Fruit fly (Drosophila melanogaster) whole organism, embryonic: ENCODE data around the gene CG4733.

Experiments used
- Atf-2 ChIP-seq: fragments of 200-800 bp; sonication (Bioruptor generic); optimal IDR thresholded peaks from 2 replicates; lab custom pipeline; 2016; ENCODE audit warnings: missing biosample characterization, missing genetic modification characterization
- CG10147 ChIP-seq: fragments of 200-800 bp; sonication (Bioruptor generic); optimal IDR thresholded peaks from 2 replicates; lab custom pipeline; 2019; ENCODE audit warnings: missing biosample characterization, mild to moderate bottlenecking, missing genetic modification characterization, moderate library complexity
- CG10274 ChIP-seq: fragments of 200-800 bp; sonication (Bioruptor generic); optimal IDR thresholded peaks from 3 replicates; lab custom pipeline; 2017; ENCODE audit warnings: missing biosample characterization, mild to moderate bottlenecking, missing genetic modification characterization
- CG11398 ChIP-seq: fragments of 200-800 bp; sonication (Bioruptor generic); optimal IDR thresholded peaks from 2 replicates; lab custom pipeline; 2016; ENCODE audit warnings: missing biosample characterization, missing genetic modification characterization
- CG12744 ChIP-seq: fragments of 200-800 bp; sonication (Bioruptor generic); optimal IDR thresholded peaks from 2 replicates; lab custom pipeline; 2016; ENCODE audit warnings: missing biosample characterization, missing genetic modification characterization
- CG14860 ChIP-seq: fragments of 200-800 bp; sonication (Bioruptor generic); IDR thresholded peaks from 3 replicates; pipeline ENCODE4 v1.3.6; 2022; ENCODE audit warnings: missing biosample characterization, missing genetic modification characterization; ENCODE audit not compliant: partially characterized antibody
- CG17186 ChIP-seq: fragments of 200-800 bp; sonication (Bioruptor generic); optimal IDR thresholded peaks from 3 replicates; lab custom pipeline; 2017; ENCODE audit warnings: missing biosample characterization, missing genetic modification reagents, missing genetic modification characterization
- CG17829 ChIP-seq: fragments of 200-800 bp; optimal IDR thresholded peaks from 2 replicates; lab custom pipeline; 2019; ENCODE audit warnings: missing biosample characterization, mild to moderate bottlenecking, missing genetic modification characterization, moderate library complexity
- CG18262 ChIP-seq: fragments of 200-800 bp; optimal IDR thresholded peaks from 3 replicates; lab custom pipeline; 2019; ENCODE audit warnings: missing biosample characterization, mild to moderate bottlenecking, missing genetic modification characterization, moderate library complexity
- CG2199 ChIP-seq: fragments of 200-800 bp; sonication (Bioruptor generic); IDR thresholded peaks from 3 replicates; pipeline ENCODE4 v1.3.6; 2022; ENCODE audit warnings: missing biosample characterization, missing genetic modification characterization
- CG2712 ChIP-seq: fragments of 200-800 bp; optimal IDR thresholded peaks from 3 replicates; lab custom pipeline; 2019; ENCODE audit warnings: missing biosample characterization, mild to moderate bottlenecking, missing genetic modification characterization, moderate library complexity
- CG31388 ChIP-seq: fragments of 200-800 bp; sonication (Bioruptor generic); optimal IDR thresholded peaks from 2 replicates; lab custom pipeline; 2016; ENCODE audit warnings: missing biosample characterization, missing genetic modification characterization
- CG3281 ChIP-seq: fragments of 200-800 bp; sonication (Bioruptor generic); optimal IDR thresholded peaks from 3 replicates; lab custom pipeline; 2017; ENCODE audit warnings: missing biosample characterization, mild to moderate bottlenecking, missing genetic modification characterization
- CG34224 ChIP-seq: fragments of 200-800 bp; sonication (Bioruptor generic); IDR thresholded peaks from 3 replicates; pipeline ENCODE4 v1.3.6; 2022; ENCODE audit warnings: missing biosample characterization, missing genetic modification characterization; ENCODE audit not compliant: partially characterized antibody
- CG3995 ChIP-seq: fragments of 200-800 bp; sonication (Bioruptor generic); optimal IDR thresholded peaks from 3 replicates; lab custom pipeline; 2016; ENCODE audit warnings: missing biosample characterization, missing genetic modification characterization
- CG4617 ChIP-seq: fragments of 200-800 bp; sonication (Bioruptor generic); optimal IDR thresholded peaks from 3 replicates; lab custom pipeline; 2016; ENCODE audit warnings: missing biosample characterization, missing genetic modification characterization, borderline replicate concordance
- Chrac-16 ChIP-seq: fragments of 200-800 bp; sonication (Bioruptor generic); optimal IDR thresholded peaks from 3 replicates; lab custom pipeline; 2016; ENCODE audit warnings: missing biosample characterization, missing genetic modification characterization
- Deaf1 ChIP-seq: fragments of 200-800 bp; optimal IDR thresholded peaks from 3 replicates; lab custom pipeline; 2019; ENCODE audit warnings: missing biosample characterization, mild to moderate bottlenecking, missing genetic modification characterization, moderate library complexity
- Doc2 ChIP-seq: fragments of 200-800 bp; sonication (Bioruptor generic); IDR thresholded peaks from 2 replicates; pipeline ENCODE4 v1.3.6; 2022; ENCODE audit warnings: missing biosample characterization, missing genetic modification characterization
- E2f2 ChIP-seq: fragments of 200-800 bp; sonication (Bioruptor generic); IDR thresholded peaks from 2 replicates; pipeline ENCODE4 v1.3.6; 2022; ENCODE audit warnings: missing biosample characterization, missing genetic modification characterization
- Elba2 ChIP-seq: fragments of 200-800 bp; sonication (Bioruptor generic); optimal IDR thresholded peaks from 3 replicates; lab custom pipeline; 2016; ENCODE audit warnings: missing biosample characterization, missing genetic modification characterization
- GATAe ChIP-seq: fragments of 200-800 bp; sonication (Bioruptor generic); conservative IDR thresholded peaks from 2 replicates; pipeline ENCODE4 v1.3.6; 2022; ENCODE audit warnings: missing biosample characterization, missing genetic modification characterization
- H15 ChIP-seq: fragments of 200-800 bp; sonication (Bioruptor generic); IDR thresholded peaks from 3 replicates; pipeline ENCODE4 v1.3.6; 2022; ENCODE audit warnings: missing biosample characterization, missing genetic modification characterization
- Jarid2 ChIP-seq: fragments of 200-800 bp; sonication (Bioruptor generic); optimal IDR thresholded peaks from 3 replicates; lab custom pipeline; 2017; ENCODE audit warnings: mild to moderate bottlenecking, missing biosample characterization, missing genetic modification reagents, missing genetic modification characterization
- Med ChIP-seq: fragments of 200-800 bp; sonication (Bioruptor generic); peaks from one replicate; lab custom pipeline; 2016; ENCODE audit warnings: missing biosample characterization, missing genetic modification characterization, mild to moderate bottlenecking, inconsistent platforms, moderate library complexity
- Oli ChIP-seq: fragments of 200-800 bp; sonication (Bioruptor generic); optimal IDR thresholded peaks from 2 replicates; lab custom pipeline; 2018; ENCODE audit warnings: missing biosample characterization, mild to moderate bottlenecking, missing genetic modification characterization, moderate library complexity
- Ssrp ChIP-seq: fragments of 200-800 bp; sonication (Bioruptor generic); optimal IDR thresholded peaks from 2 replicates; lab custom pipeline; 2018; ENCODE audit warnings: missing biosample characterization, mild to moderate bottlenecking, missing genetic modification characterization, moderate library complexity
- TFAM ChIP-seq: fragments of 200-800 bp; sonication (Bioruptor generic); optimal IDR thresholded peaks from 2 replicates; lab custom pipeline; 2017; ENCODE audit warnings: missing biosample characterization, missing genetic modification characterization, inconsistent platforms
- abd-A ChIP-seq: fragments of 200-800 bp; sonication (Bioruptor generic); optimal IDR thresholded peaks from 3 replicates; lab custom pipeline; 2019; ENCODE audit warnings: missing biosample characterization, mild to moderate bottlenecking, missing genetic modification characterization, moderate library complexity
- ash1 ChIP-seq: fragments of 200-800 bp; sonication (Bioruptor generic); optimal IDR thresholded peaks from 2 replicates; lab custom pipeline; 2018; ENCODE audit warnings: missing biosample characterization, mild to moderate bottlenecking, missing genetic modification characterization
- bcd ChIP-seq: fragments of 200-800 bp; sonication (Bioruptor generic); optimal IDR thresholded peaks from 2 replicates; lab custom pipeline; 2017; ENCODE audit warnings: missing biosample characterization, mild to moderate bottlenecking, missing genetic modification characterization
- cad ChIP-seq: fragments of >200 bp; optimal IDR thresholded peaks from 2 replicates; lab custom pipeline; 2017; ENCODE audit warnings: missing biosample characterization, missing genetic modification characterization
- cas ChIP-seq: fragments of 200-800 bp; sonication (Bioruptor generic); IDR thresholded peaks from 2 replicates; pipeline ENCODE4 v1.3.6; 2022; ENCODE audit warnings: missing biosample characterization, missing genetic modification characterization
- caup ChIP-seq: fragments of 200-800 bp; sonication (Bioruptor generic); optimal IDR thresholded peaks from 3 replicates; lab custom pipeline; 2017; ENCODE audit warnings: missing biosample characterization, mild to moderate bottlenecking, missing genetic modification characterization, moderate library complexity; ENCODE audit not compliant: severe bottlenecking
- chif ChIP-seq, 2 experiments: fragments of 200-800 bp; sonication (Bioruptor generic); optimal IDR thresholded peaks; 3 replicates each; lab custom pipeline; 2016; ENCODE audit warnings: missing biosample characterization in 2 of 2, missing genetic modification characterization in 2 of 2
- corto ChIP-seq: fragments of 200-800 bp; sonication (Bioruptor generic); optimal IDR thresholded peaks from 2 replicates; lab custom pipeline; 2016; ENCODE audit warnings: missing biosample characterization, mild to moderate bottlenecking, missing genetic modification characterization, moderate library complexity
- crc ChIP-seq: fragments of 200-800 bp; sonication (Bioruptor generic); optimal IDR thresholded peaks from 2 replicates; lab custom pipeline; 2016; ENCODE audit warnings: missing biosample characterization, missing genetic modification characterization
- dimm ChIP-seq: fragments of 200-800 bp; sonication (Bioruptor generic); IDR thresholded peaks from 2 replicates; pipeline ENCODE4 v1.3.6; 2022; ENCODE audit warnings: missing biosample characterization, missing genetic modification characterization
- disco-r ChIP-seq: fragments of 200-800 bp; sonication (Bioruptor generic); optimal IDR thresholded peaks from 2 replicates; lab custom pipeline; 2016; ENCODE audit warnings: missing biosample characterization, missing genetic modification characterization
- knrl ChIP-seq: fragments of 200-800 bp; sonication (Bioruptor generic); IDR thresholded peaks from 3 replicates; pipeline ENCODE4 v1.3.6; 2022; ENCODE audit warnings: missing biosample characterization, missing genetic modification characterization; ENCODE audit not compliant: partially characterized antibody
- nerfin-1 ChIP-seq: fragments of 200-800 bp; sonication (Bioruptor generic); optimal IDR thresholded peaks from 3 replicates; lab custom pipeline; 2019; ENCODE audit warnings: missing biosample characterization, mild to moderate bottlenecking, missing genetic modification characterization, moderate library complexity
- p53 ChIP-seq: fragments of 200-800 bp; sonication (Bioruptor generic); optimal IDR thresholded peaks from 2 replicates; lab custom pipeline; 2016; ENCODE audit warnings: missing biosample characterization, missing genetic modification characterization
- pzg ChIP-seq: fragments of 200-800 bp; sonication (Bioruptor generic); optimal IDR thresholded peaks from 3 replicates; lab custom pipeline; 2018; ENCODE audit warnings: missing biosample characterization, mild to moderate bottlenecking, missing genetic modification characterization, moderate library complexity
- sc ChIP-seq, 3 experiments: fragments of >200 bp in 2 of 3; fragments of 200-800 bp in 1 of 3; sonication (Bioruptor generic) in 1 of 3; optimal IDR thresholded peaks; 2 replicates in 2 of 3; 3 replicates in 1 of 3; lab custom pipeline; 2017; ENCODE audit warnings: mild to moderate bottlenecking in 1 of 3, missing biosample characterization in 1 of 3, missing genetic modification characterization in 1 of 3, missing genetic modification reagents in 1 of 3
- shn ChIP-seq: fragments of 200-800 bp; sonication (Bioruptor generic); optimal IDR thresholded peaks from 3 replicates; lab custom pipeline; 2016; ENCODE audit warnings: missing biosample characterization, missing genetic modification characterization
- tgo ChIP-seq: fragments of 200-800 bp; sonication (Bioruptor generic); IDR thresholded peaks from 3 replicates; pipeline ENCODE4 v1.3.6; 2022; ENCODE audit warnings: missing biosample characterization, missing genetic modification characterization
- unc-4 ChIP-seq: fragments of 200-800 bp; sonication (Bioruptor generic); IDR thresholded peaks from 2 replicates; pipeline ENCODE4 v1.3.6; 2022; ENCODE audit warnings: missing biosample characterization, missing genetic modification characterization; ENCODE audit not compliant: partially characterized antibody
- vvl ChIP-seq: fragments of 200-800 bp; sonication (Bioruptor generic); IDR thresholded peaks from 2 replicates; pipeline ENCODE4 v1.3.6; 2022; ENCODE audit warnings: missing biosample characterization, missing genetic modification characterization
- zfh1 ChIP-seq: fragments of 200-800 bp; sonication (Bioruptor generic); IDR thresholded peaks from 3 replicates; pipeline ENCODE4 v1.3.6; 2022; ENCODE audit warnings: missing biosample characterization, missing genetic modification characterization

The CG4733 gene

DNA sequence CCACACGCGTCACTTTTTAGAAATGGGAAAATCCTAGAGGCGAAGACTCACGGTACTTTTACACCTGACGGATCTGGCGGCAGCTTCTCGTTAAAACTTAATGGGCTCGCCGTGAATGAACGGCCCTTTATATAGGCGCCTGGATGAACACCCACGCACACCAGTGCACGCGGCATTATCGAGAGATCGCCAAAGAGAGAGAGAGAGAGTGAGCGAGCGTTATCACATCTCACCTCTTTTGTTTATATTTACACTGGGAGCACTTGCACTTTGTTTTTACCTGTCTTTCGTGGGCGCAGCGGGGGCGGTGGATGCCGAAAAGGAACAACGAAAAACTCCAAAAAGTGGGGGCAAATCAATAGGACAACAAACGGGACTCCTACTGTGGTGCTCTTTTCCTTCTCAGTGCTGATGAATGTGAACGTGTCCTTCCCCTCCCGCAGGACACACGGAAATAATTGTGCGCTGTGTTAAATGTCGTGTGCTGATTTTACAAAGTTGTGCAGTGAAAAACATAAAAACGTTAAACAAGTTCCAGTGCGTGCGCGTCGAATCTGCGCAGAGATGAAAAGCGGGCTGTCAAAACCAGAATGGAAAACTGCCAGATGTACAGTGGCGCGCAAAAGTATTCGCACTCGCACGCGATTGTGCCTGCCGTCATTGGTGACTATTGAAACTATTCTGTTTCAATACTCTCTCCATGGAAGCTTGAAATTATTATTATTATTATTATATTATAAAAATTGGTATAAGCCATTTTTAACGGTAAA is 15.2 kb upstream of the CG4733 start, which contains the start of gene Mrp5 (continued):
- no peak for TF ChIP-seq cas (GFP tag; lab: Robert Waterston, UW)
- TF ChIP-seq bcd (GFP tag; lab: Kevin White, UChicago), result peak; percentile 15
- no peak for TF ChIP-seq nerfin-1 (tag; lab: Kevin White, UChicago)
- TF ChIP-seq Deaf1, result no peak
- no peak for TF ChIP-seq TFAM (GFP tag; lab: Kevin White, UChicago)
- no peak for TF ChIP-seq CG2199
- TF ChIP-seq Med (GFP tag; lab: Kevin White, UChicago), result peak; percentile 32
- no peak; the same call in 1 of the 2 replicates for TF ChIP-seq vvl (GFP tag; lab: Robert Waterston, UW)
- TF ChIP-seq CG4617 (GFP tag; lab: Kevin White, UChicago), result no peak
- TF ChIP-seq chif (GFP tag; optimal IDR thresholded peaks at IDR 0.05; lab: Kevin White, UChicago), result no peak
- no peak for TF ChIP-seq CG11398
- TF ChIP-seq Doc2, result no peak
- peak; percentile 63 for TF ChIP-seq tgo (GFP tag; lab: Robert Waterston, UW)
- no peak for TF ChIP-seq CG14860
- peak; percentile 31 for TF ChIP-seq CG18262
- no peak for TF ChIP-seq knrl (GFP tag; lab: Robert Waterston, UW)
- TF ChIP-seq CG10274, result no peak
- TF ChIP-seq p53 (GFP tag; lab: Kevin White, UChicago), result no peak
- TF ChIP-seq ash1 (GFP tag; lab: Kevin White, UChicago), result no peak
- no peak for TF ChIP-seq unc-4 (GFP tag; lab: Robert Waterston, UW)
- TF ChIP-seq GATAe (GFP tag; lab: Robert Waterston, UW), result no peak
- TF ChIP-seq caup, result peak; percentile 13
- TF ChIP-seq Jarid2 (GFP tag; lab: Kevin White, UChicago), result peak; percentile 52
- peak; percentile 11 for TF ChIP-seq CG17186 (GFP tag; lab: Kevin White, UChicago)
- no peak for TF ChIP-seq disco-r (GFP tag; lab: Kevin White, UChicago)
- no peak for TF ChIP-seq crc (GFP tag; lab: Kevin White, UChicago)
- no peak for TF ChIP-seq shn (GFP tag; lab: Kevin White, UChicago)
- TF ChIP-seq CG2712 (tag; lab: Kevin White, UChicago), result no peak
- no peak for TF ChIP-seq Elba2 (GFP tag; lab: Kevin White, UChicago)
- peak; percentile 20 for TF ChIP-seq CG17829 (tag; lab: Kevin White, UChicago)
- no peak for TF ChIP-seq sc (optimal IDR thresholded peaks at IDR 0.05; lab: Kevin White, UChicago)
- no peak for TF ChIP-seq sc (GFP tag; optimal IDR thresholded peaks at IDR 0.05; lab: Kevin White, UChicago)
- peak; percentile 70 for TF ChIP-seq zfh1 (GFP tag; lab: Robert Waterston, UW)
- TF ChIP-seq Oli, result peak; percentile 11
- TF ChIP-seq abd-A (tag; lab: Kevin White, UChicago), result no peak
- TF ChIP-seq CG34224 (GFP tag; lab: Robert Waterston, UW), result 0 out of 3 replicates have a peak, but pooled peaks have one; percentile 15
- TF ChIP-seq CG31388 (GFP tag; lab: Kevin White, UChicago), result no peak
- no peak for TF ChIP-seq corto (GFP tag; lab: Kevin White, UChicago)
- no peak for TF ChIP-seq Atf-2 (GFP tag; lab: Kevin White, UChicago)
- TF ChIP-seq CG3281 (GFP tag; lab: Kevin White, UChicago), result peak; percentile 26
- no peak for TF ChIP-seq Chrac-16 (GFP tag; lab: Kevin White, UChicago)
- TF ChIP-seq E2f2 (GFP tag; lab: Robert Waterston, UW), result peak; percentile 26; the same call in 1 of the 2 replicates
- TF ChIP-seq pzg, result peak; percentile 8
- TF ChIP-seq dimm (GFP tag; lab: Robert Waterston, UW), result no peak
- no peak for TF ChIP-seq Ssrp (tag; lab: Kevin White, UChicago)
- peak; percentile 51; the same call in 1 of the 3 replicates for TF ChIP-seq H15 (GFP tag; lab: Robert Waterston, UW)
- no peak for TF ChIP-seq CG3995 (GFP tag; lab: Kevin White, UChicago)
- no peak for TF ChIP-seq cad (GFP tag; lab: Kevin White, UChicago)
- no peak for TF ChIP-seq CG10147
- no peak for TF ChIP-seq CG12744 (GFP tag; lab: Kevin White, UChicago)
